Fruit fly (Drosophila melanogaster) Kc167 (cell line): ENCODE measurements around the gene CG13676.

Experiments
- Myc ChIP-seq: fragments of >200 bp; optimal IDR thresholded peaks from 2 replicates; lab custom pipeline; 2017; ENCODE audit warnings: missing external identifiers
- Sin3A ChIP-seq: fragments of >200 bp; optimal IDR thresholded peaks from 2 replicates; lab custom pipeline; 2018; ENCODE audit warnings: missing external identifiers
- h ChIP-seq: fragments of >200 bp; optimal IDR thresholded peaks from 3 replicates; lab custom pipeline; 2018; ENCODE audit warnings: missing external identifiers
- insv ChIP-seq: fragments of >200 bp; optimal IDR thresholded peaks from 3 replicates; lab custom pipeline; 2018; ENCODE audit warnings: missing external identifiers
- psq ChIP-seq: fragments of >200 bp; optimal IDR thresholded peaks from 2 replicates; lab custom pipeline; 2017; ENCODE audit warnings: missing external identifiers
- ttk ChIP-seq: sonication (Bioruptor generic); optimal IDR thresholded peaks from 2 replicates; lab custom pipeline; 2017; ENCODE audit warnings: missing external identifiers

Gene CG13676

DNA sequence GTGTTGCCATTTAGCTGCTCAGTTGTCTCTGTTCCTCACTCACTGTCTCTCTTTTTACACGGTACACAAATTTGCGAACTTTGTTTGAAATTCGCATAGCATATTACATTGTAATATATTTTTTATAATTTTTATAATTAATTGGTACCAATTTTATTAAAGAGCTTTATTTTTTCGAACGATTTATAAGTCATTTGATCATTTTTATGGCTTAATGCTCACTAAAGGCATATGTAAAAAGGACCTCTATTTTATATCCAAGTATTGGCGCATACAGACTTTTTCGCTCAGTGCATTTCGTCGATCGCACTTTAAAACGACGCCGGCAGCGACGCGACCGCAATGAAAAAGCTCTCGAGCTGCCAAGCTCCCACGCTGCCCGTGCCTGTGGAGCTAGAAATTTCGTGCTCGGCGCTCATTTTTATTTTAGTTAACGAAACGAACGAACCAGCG is 55.5 kb downstream of the CG13676 start:
- TF ChIP-seq insv (lab: Kevin White, UChicago) (no peak), h (lab: Kevin White, UChicago) (no peak), Myc (lab: Kevin White, UChicago) (no peak)

DNA sequence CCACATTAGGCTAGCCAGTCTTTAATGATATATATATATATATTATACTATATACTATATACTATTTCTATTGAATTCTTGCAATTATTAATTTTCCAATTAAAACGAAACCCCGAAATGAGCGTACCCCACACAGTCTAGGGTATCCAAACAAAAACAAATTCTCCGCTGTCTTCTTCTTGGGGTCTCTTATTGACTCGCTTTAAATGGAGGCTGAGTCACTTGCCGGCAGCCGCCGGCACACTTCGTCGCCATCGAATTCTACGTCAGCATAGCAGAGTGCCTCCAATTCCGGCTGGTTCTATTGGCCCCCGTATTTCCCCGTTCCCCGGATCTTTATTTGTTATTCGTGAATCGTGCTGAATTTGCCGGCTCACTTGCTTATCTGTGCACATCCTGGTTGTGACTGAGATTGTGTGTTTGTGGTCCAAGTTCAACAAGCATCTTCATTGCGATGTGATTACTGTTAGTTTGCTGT is 56.9 kb downstream of the CG13676 start:
- TF ChIP-seq insv (lab: Kevin White, UChicago), result no peak
- TF ChIP-seq Myc (lab: Kevin White, UChicago), result no peak
- TF ChIP-seq Sin3A, result no peak
- TF ChIP-seq ttk, result no peak
- no peak for TF ChIP-seq psq (lab: Kevin White, UChicago)
- no peak for TF ChIP-seq h (lab: Kevin White, UChicago)

DNA sequence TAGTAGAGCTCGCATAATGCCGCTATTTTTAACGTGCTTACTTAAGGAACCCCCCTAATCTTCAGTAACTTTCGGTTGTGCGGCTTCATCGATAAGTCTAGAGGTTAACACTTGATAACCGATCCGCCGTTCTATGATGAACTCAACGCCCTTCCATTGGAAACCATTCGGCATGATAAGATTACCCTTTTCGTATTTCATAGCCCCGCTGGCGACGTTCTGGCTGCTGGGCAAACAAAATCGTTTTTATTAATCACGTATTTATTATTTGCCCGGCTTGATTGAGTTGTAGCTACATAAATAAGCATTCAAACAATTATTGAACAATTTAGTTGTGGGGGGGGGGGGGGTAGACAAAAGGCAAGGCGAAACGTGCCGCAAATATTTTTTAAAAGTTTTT is 58.1 kb downstream of the CG13676 start:
- TF ChIP-seq insv (lab: Kevin White, UChicago), result no peak
- no peak for TF ChIP-seq Sin3A
- no peak for TF ChIP-seq Myc (lab: Kevin White, UChicago)
- TF ChIP-seq ttk, result no peak
- no peak for TF ChIP-seq h (lab: Kevin White, UChicago)
- TF ChIP-seq psq (lab: Kevin White, UChicago), result no peak
